Fruit fly (Drosophila melanogaster) whole organism, embryonic: ENCODE results near the gene Pif1A.

Source experiments
- Aef1 ChIP-seq: fragments of 200-800 bp; sonication (Bioruptor generic); IDR thresholded peaks from 3 replicates; pipeline ENCODE4 v1.3.6; 2022; ENCODE audit warnings: missing biosample characterization, missing genetic modification characterization
- B-H1 ChIP-seq: fragments of 200-800 bp; sonication (Bioruptor generic); IDR thresholded peaks from 3 replicates; pipeline ENCODE4 v1.3.6; 2022; ENCODE audit warnings: missing biosample characterization, missing genetic modification characterization
- BEAF-32 ChIP-seq: fragments of 200-800 bp; sonication (Bioruptor generic); optimal IDR thresholded peaks from 3 replicates; lab custom pipeline; 2017; ENCODE audit warnings: missing biosample characterization, missing genetic modification characterization, mild to moderate bottlenecking, moderate library complexity, missing genetic modification reagents
- Bteb2 ChIP-seq: fragments of 200-800 bp; sonication (Bioruptor generic); optimal IDR thresholded peaks from 2 replicates; lab custom pipeline; 2016; ENCODE audit warnings: missing biosample characterization, missing genetic modification characterization
- CG10267 ChIP-seq: fragments of 200-800 bp; sonication (Bioruptor generic); optimal IDR thresholded peaks from 2 replicates; lab custom pipeline; 2018; ENCODE audit warnings: missing biosample characterization, mild to moderate bottlenecking, missing genetic modification characterization, moderate library complexity
- CG11696 ChIP-seq: fragments of 200-800 bp; sonication (Bioruptor generic); IDR thresholded peaks from 2 replicates; pipeline ENCODE4 v1.3.6; 2022; ENCODE audit warnings: missing biosample characterization, missing genetic modification characterization
- CG11723 ChIP-seq: fragments of 200-800 bp; sonication (Bioruptor generic); optimal IDR thresholded peaks from 2 replicates; lab custom pipeline; 2017; ENCODE audit warnings: missing biosample characterization, mild to moderate bottlenecking, missing genetic modification characterization
- CG14965 ChIP-seq: fragments of 200-800 bp; sonication (Bioruptor generic); optimal IDR thresholded peaks from 2 replicates; lab custom pipeline; 2016; ENCODE audit warnings: missing biosample characterization, missing genetic modification characterization, borderline replicate concordance
- CG15479 ChIP-seq: fragments of 200-800 bp; sonication (Bioruptor generic); optimal IDR thresholded peaks from 3 replicates; lab custom pipeline; 2019; ENCODE audit warnings: missing biosample characterization, mild to moderate bottlenecking, missing genetic modification characterization, moderate library complexity
- CG16779 ChIP-seq: fragments of 200-800 bp; sonication (Bioruptor generic); IDR thresholded peaks from 2 replicates; pipeline ENCODE4 v1.3.6; 2022; ENCODE audit warnings: missing biosample characterization, missing genetic modification characterization
- CG16863 ChIP-seq: fragments of 200-800 bp; sonication (Bioruptor generic); optimal IDR thresholded peaks from 3 replicates; lab custom pipeline; 2016; ENCODE audit warnings: missing biosample characterization, missing genetic modification characterization
- CG3163 ChIP-seq: fragments of 200-800 bp; sonication (Bioruptor generic); optimal IDR thresholded peaks from 3 replicates; lab custom pipeline; 2016; ENCODE audit warnings: missing biosample characterization, missing genetic modification characterization
- CG4404 ChIP-seq: fragments of 200-800 bp; sonication (Bioruptor generic); IDR thresholded peaks from 2 replicates; pipeline ENCODE4 v1.3.6; 2022; ENCODE audit warnings: missing biosample characterization, missing genetic modification characterization
- CG5245 ChIP-seq: fragments of 200-800 bp; sonication (Bioruptor generic); optimal IDR thresholded peaks from 3 replicates; lab custom pipeline; 2016; ENCODE audit warnings: missing biosample characterization, missing genetic modification characterization
- CkIIα-i1 ChIP-seq: fragments of 200-800 bp; sonication (Bioruptor generic); IDR thresholded peaks from 2 replicates; pipeline ENCODE4 v1.3.6; 2022; ENCODE audit warnings: missing biosample characterization, missing genetic modification characterization
- Ets65A ChIP-seq: fragments of 200-800 bp; sonication (Bioruptor generic); peaks from one replicate; lab custom pipeline; 2016; ENCODE audit warnings: missing biosample characterization, missing genetic modification characterization
- HLHmδ ChIP-seq: fragments of 200-800 bp; sonication (Bioruptor generic); optimal IDR thresholded peaks from 2 replicates; lab custom pipeline; 2018; ENCODE audit warnings: missing biosample characterization, mild to moderate bottlenecking, missing genetic modification characterization, moderate library complexity
- Lhr ChIP-seq: fragments of 200-800 bp; sonication (Bioruptor generic); optimal IDR thresholded peaks from 3 replicates; lab custom pipeline; 2017; ENCODE audit warnings: mild to moderate bottlenecking, missing biosample characterization, missing genetic modification reagents, missing genetic modification characterization
- MTF-1 ChIP-seq: fragments of 200-800 bp; sonication (Bioruptor generic); optimal IDR thresholded peaks from 2 replicates; lab custom pipeline; 2018; ENCODE audit warnings: missing biosample characterization, mild to moderate bottlenecking, missing genetic modification characterization, borderline replicate concordance
- Mad ChIP-seq: fragments of 200-800 bp; sonication (Bioruptor generic); optimal IDR thresholded peaks from 2 replicates; lab custom pipeline; 2016; ENCODE audit warnings: missing biosample characterization, missing genetic modification characterization
- Myb ChIP-seq: fragments of 200-800 bp; sonication (Bioruptor generic); optimal IDR thresholded peaks from 2 replicates; lab custom pipeline; 2016; ENCODE audit warnings: missing biosample characterization, missing genetic modification characterization
- NC2α ChIP-seq: fragments of 200-800 bp; sonication (Bioruptor generic); optimal IDR thresholded peaks from 2 replicates; lab custom pipeline; 2016; ENCODE audit warnings: missing biosample characterization, missing genetic modification characterization
- Nf-YC ChIP-seq: fragments of 200-800 bp; optimal IDR thresholded peaks from 3 replicates; lab custom pipeline; 2019; ENCODE audit warnings: missing biosample characterization, mild to moderate bottlenecking, missing genetic modification characterization, moderate library complexity
- Rx ChIP-seq: fragments of 200-800 bp; sonication (Bioruptor generic); IDR thresholded peaks from 2 replicates; pipeline ENCODE4 v1.3.6; 2022; ENCODE audit warnings: missing biosample characterization, missing genetic modification characterization
- Stat92E ChIP-seq, 3 experiments: fragments of >200 bp in 2 of 3; fragments of 200-800 bp in 1 of 3; sonication (Bioruptor generic) in 1 of 3; optimal IDR thresholded peaks; 2 replicates each; lab custom pipeline; 2017 to 2019; ENCODE audit warnings: missing biosample characterization in 3 of 3, missing genetic modification characterization in 3 of 3, mild to moderate bottlenecking in 1 of 3, moderate library complexity in 1 of 3
- Tbp ChIP-seq: fragments of >200 bp; optimal IDR thresholded peaks from 2 replicates; lab custom pipeline; 2018; ENCODE audit warnings: missing biosample characterization, missing genetic modification characterization
- Xbp1 ChIP-seq: fragments of 200-800 bp; sonication (Bioruptor generic); optimal IDR thresholded peaks from 3 replicates; lab custom pipeline; 2016; ENCODE audit warnings: missing biosample characterization, mild to moderate bottlenecking, missing genetic modification characterization
- ato ChIP-seq: fragments of 200-800 bp; sonication (Bioruptor generic); IDR thresholded peaks from 2 replicates; pipeline ENCODE4 v1.3.6; 2022; ENCODE audit warnings: missing biosample characterization, missing genetic modification characterization; ENCODE audit not compliant: partially characterized antibody
- bsh ChIP-seq, 2 experiments: fragments of 200-800 bp; sonication (Bioruptor generic); optimal IDR thresholded peaks; 2 replicates each; lab custom pipeline; 2017 to 2018; ENCODE audit warnings: mild to moderate bottlenecking in 2 of 2, missing biosample characterization in 2 of 2, missing genetic modification characterization in 2 of 2, moderate library complexity in 1 of 2
- cad ChIP-seq: fragments of >200 bp; optimal IDR thresholded peaks from 2 replicates; lab custom pipeline; 2017; ENCODE audit warnings: missing biosample characterization, missing genetic modification characterization
- dysf ChIP-seq: fragments of 200-800 bp; sonication (Bioruptor generic); IDR thresholded peaks from 3 replicates; pipeline ENCODE4 v1.3.6; 2022; ENCODE audit warnings: missing biosample characterization, missing genetic modification characterization
- eyg ChIP-seq: fragments of 200-800 bp; sonication (Bioruptor generic); optimal IDR thresholded peaks from 3 replicates; lab custom pipeline; 2016; ENCODE audit warnings: missing biosample characterization, missing genetic modification characterization
- fu2 ChIP-seq: fragments of 200-800 bp; sonication (Bioruptor generic); optimal IDR thresholded peaks from 2 replicates; lab custom pipeline; 2016; ENCODE audit warnings: missing biosample characterization, missing genetic modification characterization
- grn ChIP-seq: fragments of 200-800 bp; sonication (Bioruptor generic); optimal IDR thresholded peaks from 3 replicates; lab custom pipeline; 2017; ENCODE audit warnings: missing biosample characterization, missing genetic modification characterization
- gsb-n ChIP-seq: fragments of 200-800 bp; sonication (Bioruptor generic); optimal IDR thresholded peaks from 3 replicates; lab custom pipeline; 2018; ENCODE audit warnings: missing biosample characterization, mild to moderate bottlenecking, missing genetic modification characterization
- jing ChIP-seq: fragments of 200-800 bp; sonication (Bioruptor generic); optimal IDR thresholded peaks from 2 replicates; lab custom pipeline; 2018; ENCODE audit warnings: missing biosample characterization, mild to moderate bottlenecking, missing genetic modification characterization
- klu ChIP-seq: fragments of 200-800 bp; sonication (Bioruptor generic); IDR thresholded peaks from 2 replicates; pipeline ENCODE4 v1.3.6; 2022; ENCODE audit warnings: missing biosample characterization, missing genetic modification characterization
- kni ChIP-seq: fragments of 200-800 bp; sonication (Bioruptor generic); optimal IDR thresholded peaks from 3 replicates; lab custom pipeline; 2017; ENCODE audit warnings: mild to moderate bottlenecking, missing biosample characterization, missing genetic modification reagents, missing genetic modification characterization
- mam ChIP-seq: fragments of 200-800 bp; sonication (Bioruptor generic); optimal IDR thresholded peaks from 3 replicates; lab custom pipeline; 2016; ENCODE audit warnings: missing biosample characterization, missing genetic modification characterization
- odd ChIP-seq: fragments of 200-800 bp; sonication (Bioruptor generic); optimal IDR thresholded peaks from 2 replicates; lab custom pipeline; 2017; ENCODE audit warnings: missing biosample characterization, mild to moderate bottlenecking, missing genetic modification characterization
- pros ChIP-seq: fragments of 200-800 bp; sonication (Bioruptor generic); optimal IDR thresholded peaks from 3 replicates; lab custom pipeline; 2019; ENCODE audit warnings: missing biosample characterization, mild to moderate bottlenecking, missing genetic modification characterization, moderate library complexity
- scrt ChIP-seq: fragments of 200-800 bp; sonication (Bioruptor generic); optimal IDR thresholded peaks from 2 replicates; lab custom pipeline; 2018; ENCODE audit warnings: missing biosample characterization, mild to moderate bottlenecking, missing genetic modification characterization, moderate library complexity
- sens ChIP-seq: fragments of 200-800 bp; sonication (Bioruptor generic); peaks from one replicate; lab custom pipeline; 2016; ENCODE audit warnings: missing biosample characterization, missing genetic modification characterization
- sna ChIP-seq: fragments of 200-800 bp; sonication (Bioruptor generic); IDR thresholded peaks from 2 replicates; pipeline ENCODE4 v1.3.6; 2022; ENCODE audit warnings: missing biosample characterization, missing genetic modification characterization; ENCODE audit not compliant: partially characterized antibody
- ssp ChIP-seq: fragments of 200-800 bp; sonication (Bioruptor generic); IDR thresholded peaks from 2 replicates; pipeline ENCODE4 v1.3.6; 2022; ENCODE audit warnings: missing biosample characterization, missing genetic modification characterization
- stc ChIP-seq: fragments of 200-800 bp; sonication (Bioruptor generic); IDR thresholded peaks from 2 replicates; pipeline ENCODE4 v1.3.6; 2022; ENCODE audit warnings: missing biosample characterization, missing genetic modification characterization
- tx ChIP-seq: fragments of 200-800 bp; sonication (Bioruptor generic); optimal IDR thresholded peaks from 2 replicates; lab custom pipeline; 2016; ENCODE audit warnings: missing biosample characterization, missing genetic modification characterization
- unc-4 ChIP-seq: fragments of 200-800 bp; sonication (Bioruptor generic); IDR thresholded peaks from 2 replicates; pipeline ENCODE4 v1.3.6; 2022; ENCODE audit warnings: missing biosample characterization, missing genetic modification characterization; ENCODE audit not compliant: partially characterized antibody
- usp ChIP-seq: fragments of >200 bp; optimal IDR thresholded peaks from 2 replicates; lab custom pipeline; 2017; ENCODE audit warnings: missing biosample characterization, missing genetic modification characterization
- vvl ChIP-seq: fragments of 200-800 bp; sonication (Bioruptor generic); IDR thresholded peaks from 2 replicates; pipeline ENCODE4 v1.3.6; 2022; ENCODE audit warnings: missing biosample characterization, missing genetic modification characterization

Gene Pif1A

DNA sequence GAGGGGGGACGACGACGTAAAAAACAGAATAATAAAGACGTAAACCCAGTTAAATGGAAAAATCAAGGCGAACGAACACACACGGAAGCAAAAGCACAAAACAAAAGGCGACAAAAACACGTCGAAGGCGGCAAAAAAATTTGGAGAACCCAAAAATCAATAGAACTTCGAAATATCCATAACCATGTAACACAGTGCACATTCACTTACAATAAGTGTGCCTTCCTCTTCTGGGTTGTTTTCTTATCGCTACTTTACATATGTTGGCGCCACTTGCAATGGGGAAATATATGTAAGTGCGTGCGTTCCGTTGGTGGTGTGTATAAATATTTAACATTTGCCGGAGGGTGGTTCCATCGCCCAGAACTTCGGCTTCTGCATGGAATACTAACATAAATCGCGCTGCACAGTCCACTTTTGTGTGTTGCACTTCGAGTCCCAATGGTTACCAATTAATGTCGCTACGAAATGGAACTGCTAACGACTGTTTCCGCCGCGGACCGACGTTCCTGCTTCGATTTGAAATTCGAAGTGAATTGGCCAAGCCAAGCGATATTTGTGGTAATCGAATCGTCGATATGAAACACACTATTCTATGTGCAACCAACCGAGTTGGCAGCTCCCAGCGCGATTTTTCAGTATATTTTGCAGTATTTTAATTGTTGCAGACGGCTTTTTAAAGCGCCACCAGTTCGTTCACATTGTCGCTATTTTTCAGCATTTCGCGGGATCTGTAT, 53.7 kb downstream of the Pif1A start, which contains the start of the genes CG9801 and Nasp (continued):
- peak; percentile 61 for TF ChIP-seq vvl
- TF ChIP-seq cad (GFP tag; lab: Kevin White, UChicago): no peak
- peak in 1 of 2 experiments; percentile 19 for TF ChIP-seq bsh (GFP tag; optimal IDR thresholded peaks at IDR 0.05; lab: Kevin White, UChicago)
- TF ChIP-seq MTF-1 (GFP tag; lab: Kevin White, UChicago): no peak
- peak; percentile 63; the same call in 1 of the 2 replicates for TF ChIP-seq ato (GFP tag; lab: Robert Waterston, UW)
- peak; percentile 25 for TF ChIP-seq Mad (GFP tag; lab: Kevin White, UChicago)
- TF ChIP-seq B-H1 (GFP tag; lab: Robert Waterston, UW): no peak
- TF ChIP-seq unc-4 (GFP tag; lab: Robert Waterston, UW): peak; percentile 74
- no peak for TF ChIP-seq Aef1 (GFP tag; lab: Robert Waterston, UW)
- 0 out of 3 replicates have a peak, but pooled peaks have one; percentile 23 for TF ChIP-seq dysf (GFP tag; lab: Robert Waterston, UW)
- TF ChIP-seq Rx (GFP tag; lab: Robert Waterston, UW): no peak
- TF ChIP-seq Ets65A (GFP tag; lab: Kevin White, UChicago): peak; percentile 49
- peak; percentile 43 for TF ChIP-seq gsb-n
- no peak for TF ChIP-seq grn (GFP tag; lab: Kevin White, UChicago)
- TF ChIP-seq odd (GFP tag; lab: Kevin White, UChicago): no peak
- TF ChIP-seq NC2α (GFP tag; lab: Kevin White, UChicago): no peak
- TF ChIP-seq CkIIα-i1 (GFP tag; lab: Robert Waterston, UW): no peak
- TF ChIP-seq klu (GFP tag; lab: Robert Waterston, UW): no peak
- peak; percentile 36 for TF ChIP-seq Bteb2
- no peak for TF ChIP-seq fu2
- no peak for TF ChIP-seq eyg
- TF ChIP-seq CG10267: peak; percentile 54
- peak; percentile 20 for TF ChIP-seq HLHmδ (GFP tag; lab: Kevin White, UChicago)
- TF ChIP-seq CG11696 (GFP tag; lab: Robert Waterston, UW): 0 out of 2 replicates have a peak, but pooled peaks have one; percentile 6
- TF ChIP-seq usp (GFP tag; lab: Kevin White, UChicago): no peak
- TF ChIP-seq CG11723 (GFP tag; lab: Kevin White, UChicago): no peak
- peak; percentile 7 for TF ChIP-seq CG5245 (GFP tag; lab: Kevin White, UChicago)
- peak; percentile 44 for TF ChIP-seq kni
- peak; percentile 45; the same call in 1 of the 2 replicates for TF ChIP-seq ssp (GFP tag; lab: Robert Waterston, UW)
- no peak for TF ChIP-seq CG15479 (GFP tag; lab: Kevin White, UChicago)
- TF ChIP-seq CG3163: peak; percentile 46
- no peak for TF ChIP-seq jing (GFP tag; lab: Kevin White, UChicago)
- TF ChIP-seq Nf-YC: peak; percentile 20
- no peak for TF ChIP-seq CG16779 (GFP tag; lab: Robert Waterston, UW)
- peak; percentile 81 for TF ChIP-seq BEAF-32 (GFP tag; lab: Kevin White, UChicago)
- peak; percentile 84 for TF ChIP-seq Myb
- no peak for TF ChIP-seq CG14965 (GFP tag; lab: Kevin White, UChicago)
- no peak for TF ChIP-seq CG4404
- no peak for TF ChIP-seq CG16863 (GFP tag; lab: Kevin White, UChicago)
- peak; percentile 27 for TF ChIP-seq Xbp1 (GFP tag; lab: Kevin White, UChicago)
- TF ChIP-seq stc (GFP tag; lab: Robert Waterston, UW): no peak
- peak; percentile 2 for TF ChIP-seq pros (GFP tag; lab: Kevin White, UChicago)
- peak; percentile 50; the same call in 1 of the 2 replicates for TF ChIP-seq sna (GFP tag; lab: Robert Waterston, UW)
- TF ChIP-seq sens: peak; percentile 87
- peak; percentile 15 for TF ChIP-seq tx (GFP tag; lab: Kevin White, UChicago)
- peak; percentile 88 for TF ChIP-seq Lhr (GFP tag; lab: Kevin White, UChicago)
- peak; percentile 27 for TF ChIP-seq mam (GFP tag; lab: Kevin White, UChicago)
- TF ChIP-seq Stat92E (GFP tag; optimal IDR thresholded peaks at IDR 0.05; lab: Kevin White, UChicago): peak in 1 of 3 experiments; percentile 63
- TF ChIP-seq Tbp (GFP tag; lab: Kevin White, UChicago): no peak
- no peak for TF ChIP-seq scrt
